Worm (Caenorhabditis elegans) whole organism, early embryonic: ENCODE data around the gene cmk-1.

Experiments
- B0310.2 ChIP-seq: sonication (generic microtip); optimal IDR thresholded peaks from 2 replicates; lab custom pipeline; 2016; ENCODE audit warnings: mild to moderate bottlenecking, missing genetic modification characterization, missing compliant biosample characterization
- F13C5.2 ChIP-seq: sonication (generic microtip); optimal IDR thresholded peaks from 2 replicates; lab custom pipeline; 2017; ENCODE audit warnings: mild to moderate bottlenecking, missing genetic modification characterization, inconsistent platforms, missing compliant biosample characterization
- aly-1 ChIP-seq: sonication (generic microtip); optimal IDR thresholded peaks from 2 replicates; lab custom pipeline; 2016; ENCODE audit warnings: missing genetic modification characterization, missing compliant biosample characterization
- ama-1 ChIP-seq: fragments of 150-350 bp; optimal IDR thresholded peaks from 2 replicates; lab custom pipeline; 2014
- ceh-36 ChIP-seq: sonication (generic microtip); optimal IDR thresholded peaks from 2 replicates; lab custom pipeline; 2016; ENCODE audit warnings: missing genetic modification characterization, inconsistent platforms, missing compliant biosample characterization
- ets-7 ChIP-seq: sonication (generic microtip); optimal IDR thresholded peaks from 2 replicates; lab custom pipeline; 2016; ENCODE audit warnings: missing genotype, missing genetic modification characterization, missing compliant biosample characterization
- flt-1 ChIP-seq: fragments of 200-800 bp; sonication (Bioruptor generic); IDR thresholded peaks from 2 replicates; pipeline ENCODE4 v1.3.6; 2022; ENCODE audit warnings: missing genetic modification characterization, missing compliant biosample characterization
- hmbx-1 ChIP-seq: sonication (generic microtip); optimal IDR thresholded peaks from 2 replicates; lab custom pipeline; 2016; ENCODE audit warnings: mild to moderate bottlenecking, missing genetic modification characterization, missing compliant biosample characterization
- hmg-4 ChIP-seq: fragments of 200-800 bp; sonication (Bioruptor generic); optimal IDR thresholded peaks from 2 replicates; lab custom pipeline; 2018; ENCODE audit warnings: mild to moderate bottlenecking, missing genetic modification characterization, missing compliant biosample characterization
- pes-1 ChIP-seq: fragments of 200-800 bp; sonication (Bioruptor generic); IDR thresholded peaks from 2 replicates; pipeline ENCODE4 v1.3.6; 2022; ENCODE audit warnings: missing genetic modification reagents, missing genetic modification characterization, missing compliant biosample characterization
- scrt-1 ChIP-seq: fragments of 200-800 bp; sonication (Bioruptor generic); IDR thresholded peaks from 2 replicates; pipeline ENCODE4 v1.3.6; 2022; ENCODE audit warnings: missing genetic modification characterization, missing compliant biosample characterization
- sea-1 ChIP-seq: fragments of 200-800 bp; sonication (Bioruptor generic); conservative IDR thresholded peaks from 2 replicates; pipeline ENCODE4 v1.3.6; 2022; ENCODE audit warnings: missing genetic modification characterization, missing compliant biosample characterization
- tbx-37 ChIP-seq: fragments of 200-800 bp; sonication (Bioruptor generic); conservative IDR thresholded peaks from 2 replicates; pipeline ENCODE4 v1.3.6; 2022; ENCODE audit warnings: missing genetic modification reagents, missing genetic modification characterization, missing compliant biosample characterization
- tra-4 ChIP-seq: sonication (generic microtip); optimal IDR thresholded peaks from 2 replicates; lab custom pipeline; 2017; ENCODE audit warnings: missing genetic modification characterization, missing compliant biosample characterization

DNA sequence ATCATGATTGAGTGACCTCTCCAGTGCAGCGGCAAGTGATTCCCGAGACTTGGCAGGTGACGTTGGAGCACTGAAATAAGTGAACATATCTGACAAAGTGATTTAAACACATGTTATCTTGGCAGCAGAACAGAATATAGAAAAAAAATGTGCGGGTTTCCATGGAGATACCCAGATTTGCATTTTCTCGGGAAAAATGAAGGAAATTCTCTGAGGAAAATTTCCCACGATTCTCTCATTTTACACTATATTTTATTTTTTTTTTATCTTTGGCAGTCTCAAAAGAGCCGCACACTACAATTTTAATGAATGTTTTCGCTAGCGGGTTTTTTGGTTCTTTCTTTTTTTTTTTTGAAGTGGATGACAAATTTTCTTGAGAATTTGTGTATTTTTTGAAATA is 10.4 kb upstream of the cmk-1 start:
- TF ChIP-seq ama-1 (lab: Kevin White, UChicago) (no peak), ceh-36 (tag; lab: Kevin White, UChicago) (no peak), scrt-1 (GFP tag; lab: Robert Waterston, UW) (no peak), flt-1 (GFP tag; lab: Robert Waterston, UW) (no peak), hmbx-1 (tag; lab: Kevin White, UChicago) (no peak), hmg-4 (GFP tag; lab: Kevin White, UChicago) (no peak), F13C5.2 (tag; lab: Kevin White, UChicago) (no peak), tra-4 (tag; lab: Kevin White, UChicago) (no peak), pes-1 (no peak), aly-1 (tag; lab: Kevin White, UChicago) (no peak), tbx-37 (GFP tag; lab: Robert Waterston, UW) (no peak), sea-1 (GFP tag; lab: Robert Waterston, UW) (no peak), B0310.2 (tag; lab: Kevin White, UChicago) (no peak), ets-7 (tag; lab: Kevin White, UChicago) (no peak)
